Fruit fly (Drosophila melanogaster) whole organism, pupa: ENCODE results near the gene kel.

ENCODE experiments used
- CG12605 ChIP-seq: fragments of 200-800 bp; sonication (Bioruptor generic); IDR thresholded peaks from 2 replicates; pipeline ENCODE4 v1.3.6; 2022; ENCODE audit warnings: missing biosample characterization, missing genetic modification characterization
- CG17806 ChIP-seq: fragments of 200-800 bp; sonication (Bioruptor generic); optimal IDR thresholded peaks from 2 replicates; lab custom pipeline; 2018; ENCODE audit warnings: missing biosample characterization, mild to moderate bottlenecking, missing genetic modification characterization, moderate library complexity
- CG4496 ChIP-seq: fragments of 200-800 bp; sonication (Bioruptor generic); IDR thresholded peaks from 3 replicates; pipeline ENCODE4 v1.3.6; 2022; ENCODE audit warnings: missing biosample characterization, missing genetic modification characterization
- fd96Ca ChIP-seq: fragments of 200-800 bp; sonication (Bioruptor generic); IDR thresholded peaks from 3 replicates; pipeline ENCODE4 v1.3.6; 2022; ENCODE audit warnings: missing biosample characterization, missing genetic modification characterization

DNA sequence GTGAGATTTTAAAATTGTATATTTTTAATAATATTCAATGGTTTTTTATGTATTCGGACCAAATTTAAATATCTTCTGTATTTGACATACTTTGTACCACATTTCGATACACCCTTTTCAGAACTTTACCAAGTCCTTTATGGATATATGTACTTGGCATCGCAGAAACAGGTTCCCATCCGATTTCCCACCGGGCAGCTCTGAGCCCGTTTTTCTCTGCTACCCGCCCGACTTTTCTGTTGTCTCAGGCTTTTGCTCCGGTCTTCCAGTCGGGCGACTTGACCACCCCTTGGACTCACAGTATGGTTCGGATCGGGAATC is 15.7 kb downstream of the kel start:
- no peak for TF ChIP-seq CG12605 (GFP tag; lab: Robert Waterston, UW)
- TF ChIP-seq CG4496: 0 out of 3 replicates have a peak, but pooled peaks have one; percentile 6
- TF ChIP-seq fd96Ca: peak; percentile 44; the same call in 2 of the 3 replicates
- TF ChIP-seq CG17806: peak; percentile 73
